Worm (Caenorhabditis elegans) whole organism, L4/young adult: ENCODE measurements around the gene ttr-43.

Experiments
- W03F9.2 ChIP-seq: fragments of 150-350 bp; optimal IDR thresholded peaks from 2 replicates; lab custom pipeline; 2014; ENCODE audit warnings: missing biosample characterization, missing genetic modification characterization
- dao-5 ChIP-seq: sonication (generic microtip); optimal IDR thresholded peaks from 2 replicates; lab custom pipeline; 2016; ENCODE audit warnings: missing genotype, missing genetic modification characterization, moderate library complexity, missing compliant biosample characterization
- him-1 ChIP-seq: sonication (generic microtip); optimal IDR thresholded peaks from 2 replicates; lab custom pipeline; 2016; ENCODE audit warnings: missing genotype, missing genetic modification reagents, missing genetic modification characterization, missing compliant biosample characterization

The ttr-43 gene

ce11 chrV:12590601-12591000 lies at the start of gene ttr-43:
ttr-43 (minus strand) TSS chrV:12590701.
- no peak for TF ChIP-seq W03F9.2 (tag; lab: Kevin White, UChicago)
- no peak for TF ChIP-seq dao-5 (tag; lab: Kevin White, UChicago)
- no peak for TF ChIP-seq him-1 (tag; lab: Kevin White, UChicago)

ce11 chrV:12637764-12638502 lies 47.4 kb upstream of the ttr-43 start:
- TF ChIP-seq him-1 (tag; lab: Kevin White, UChicago) = no peak
- TF ChIP-seq W03F9.2 (tag; lab: Kevin White, UChicago) = no peak
- TF ChIP-seq dao-5 (tag; lab: Kevin White, UChicago) = no peak

ce11 chrV:12637238-12637690 lies 46.8 kb upstream of the ttr-43 start, which contains the start of gene F56H9.2:
F56H9.2 (plus strand) TSS chrV:12637663.
- TF ChIP-seq him-1 (tag; lab: Kevin White, UChicago) = no peak
- TF ChIP-seq dao-5 (tag; lab: Kevin White, UChicago) = no peak
- TF ChIP-seq W03F9.2 (tag; lab: Kevin White, UChicago) = no peak

- no peak for TF ChIP-seq W03F9.2 (tag; lab: Kevin White, UChicago)
- TF ChIP-seq dao-5 (tag; lab: Kevin White, UChicago) = no peak
- no peak for TF ChIP-seq him-1 (tag; lab: Kevin White, UChicago)
Observed at ce11 chrV:12636248-12636647, 45.7 kb upstream of the ttr-43 start.

ce11 chrV:12635218-12635617 lies 44.7 kb upstream of the ttr-43 start:
- TF ChIP-seq W03F9.2 (tag; lab: Kevin White, UChicago) = no peak
- no peak for TF ChIP-seq him-1 (tag; lab: Kevin White, UChicago)
- TF ChIP-seq dao-5 (tag; lab: Kevin White, UChicago) = no peak

- TF ChIP-seq W03F9.2 (tag; lab: Kevin White, UChicago) (no peak), him-1 (tag; lab: Kevin White, UChicago) (no peak), dao-5 (tag; lab: Kevin White, UChicago) (no peak)
Observed at ce11 chrV:12634746-12635145, 44.2 kb upstream of the ttr-43 start.

- TF ChIP-seq dao-5 (tag; lab: Kevin White, UChicago) (no peak), W03F9.2 (tag; lab: Kevin White, UChicago) (no peak), him-1 (tag; lab: Kevin White, UChicago) (no peak)
Observed at ce11 chrV:12634050-12634449, 43.5 kb upstream of the ttr-43 start.

- no peak for TF ChIP-seq W03F9.2 (tag; lab: Kevin White, UChicago)
- no peak for TF ChIP-seq dao-5 (tag; lab: Kevin White, UChicago)
- no peak for TF ChIP-seq him-1 (tag; lab: Kevin White, UChicago)
Observed at ce11 chrV:12633046-12633445, 42.5 kb upstream of the ttr-43 start.

ce11 chrV:12632048-12632447 lies 41.5 kb upstream of the ttr-43 start, which contains the start of gene srx-113:
srx-113 (minus strand) TSS chrV:12632148.
- TF ChIP-seq W03F9.2 (tag; lab: Kevin White, UChicago) (no peak), dao-5 (tag; lab: Kevin White, UChicago) (no peak), him-1 (tag; lab: Kevin White, UChicago) (no peak)

- no peak for TF ChIP-seq W03F9.2 (tag; lab: Kevin White, UChicago)
Observed at ce11 chrV:12629743-12630142, 39.2 kb upstream of the ttr-43 start, which contains the start of gene F56H9.6. F56H9.6 (minus strand) TSS chrV:12629843.

ce11 chrV:12624371-12624770 lies 33.9 kb upstream of the ttr-43 start, which contains the start of gene F56H9.9:
F56H9.9 (minus strand) TSS chrV:12624471.
- TF ChIP-seq him-1 (tag; lab: Kevin White, UChicago) = no peak
- TF ChIP-seq dao-5 (tag; lab: Kevin White, UChicago) = no peak
- TF ChIP-seq W03F9.2 (tag; lab: Kevin White, UChicago) = no peak

ce11 chrV:12612118-12612517 lies 21.6 kb upstream of the ttr-43 start, which contains the start of gene cyc-2.2:
cyc-2.2 (minus strand) TSS chrV:12612218.
- TF ChIP-seq dao-5 (tag; lab: Kevin White, UChicago) (no peak), W03F9.2 (tag; lab: Kevin White, UChicago) (no peak), him-1 (tag; lab: Kevin White, UChicago) (no peak)

ce11 chrV:12611029-12611428 lies 20.5 kb upstream of the ttr-43 start, which contains the start of gene cubn-1:
cubn-1 (plus strand) TSS chrV:12611329.
- no peak for TF ChIP-seq W03F9.2 (tag; lab: Kevin White, UChicago)
- no peak for TF ChIP-seq him-1 (tag; lab: Kevin White, UChicago)
- TF ChIP-seq dao-5 (tag; lab: Kevin White, UChicago) = no peak

- TF ChIP-seq him-1 (tag; lab: Kevin White, UChicago) = no peak
- no peak for TF ChIP-seq W03F9.2 (tag; lab: Kevin White, UChicago)
- TF ChIP-seq dao-5 (tag; lab: Kevin White, UChicago) = no peak
Observed at ce11 chrV:12609526-12609925, 19.0 kb upstream of the ttr-43 start, which contains the start of gene ZC116.1. ZC116.1 (plus strand) TSS chrV:12609826.
